Worm (Caenorhabditis elegans): ENCODE results near the gene srh-67.

The srh-67 gene

DNA sequence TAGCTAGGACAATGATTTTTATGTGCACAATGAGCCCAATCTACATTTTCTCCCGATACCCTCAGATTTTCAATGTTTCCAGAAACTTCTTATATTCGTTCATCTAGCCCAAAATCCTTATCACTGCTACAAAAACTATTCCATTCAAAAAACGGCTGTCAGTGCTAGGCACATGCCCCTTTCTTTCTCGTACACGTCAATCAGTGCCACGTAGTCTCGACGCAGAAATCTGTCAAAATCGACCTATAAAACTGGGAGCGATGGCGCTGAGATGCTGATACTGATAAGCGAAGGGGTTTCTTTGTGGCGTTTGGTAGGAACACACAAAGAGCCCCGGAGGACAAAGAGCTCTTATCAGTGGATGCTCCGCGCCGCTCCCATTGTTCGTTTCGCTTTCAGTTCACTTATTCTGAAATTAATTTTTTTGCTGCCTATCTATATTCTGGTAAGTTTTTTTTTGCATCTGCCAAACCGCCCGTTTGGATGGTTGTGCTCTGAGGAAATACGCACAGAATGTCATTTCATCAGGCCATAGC is 10.1 kb downstream of the srh-67 start, which contains the start of gene srh-70:
Gene srh-70 (minus strand): TSS at position 51 of the 536 bp plus-strand sequence.
- TF ChIP-seq nhr-6 (tag; optimal IDR thresholded peaks at IDR 0.05) (no peak), fos-1 (tag; optimal IDR thresholded peaks at IDR 0.05) (peak; percentile 78), crh-2 (tag; optimal IDR thresholded peaks at IDR 0.05) (peak; percentile 55), sma-9 (GFP tag; optimal IDR thresholded peaks at IDR 0.05) (peak; percentile 33), sma-9 (tag; optimal IDR thresholded peaks at IDR 0.05) (no peak)

DNA sequence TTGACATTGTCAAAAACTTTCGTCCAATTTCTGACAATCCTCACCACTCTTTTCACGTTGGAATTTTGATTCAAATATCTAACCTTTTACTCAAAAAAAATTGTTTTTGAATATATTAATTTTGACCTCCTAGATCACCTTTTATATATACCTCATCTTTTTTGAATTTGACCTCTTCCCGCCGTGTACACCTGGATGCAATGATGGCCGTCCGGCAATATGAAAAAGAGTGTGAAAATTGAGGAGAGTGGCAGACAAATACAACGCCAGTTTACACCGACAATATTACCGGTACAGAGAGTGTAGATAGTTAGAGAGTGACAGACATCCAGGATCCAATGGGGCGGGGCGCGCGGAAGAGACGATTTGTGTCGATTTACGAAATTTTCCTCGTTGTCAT is 10.9 kb downstream of the srh-67 start, which contains the start of gene ceh-99:
Gene ceh-99 (plus strand): TSS at position 366 of the 400 bp plus-strand sequence.
- TF ChIP-seq nhr-11 (tag; optimal IDR thresholded peaks at IDR 0.05) = no peak
- TF ChIP-seq nhr-23 (tag; optimal IDR thresholded peaks at IDR 0.05) = no peak
- TF ChIP-seq ZK546.5 (tag; optimal IDR thresholded peaks at IDR 0.05) = no peak
- TF ChIP-seq lin-13 (GFP tag; optimal IDR thresholded peaks at IDR 0.05) = no peak
- TF ChIP-seq snpc-4 (tag; optimal IDR thresholded peaks at IDR 0.05) = no peak
- no peak for TF ChIP-seq crh-2 (tag; optimal IDR thresholded peaks at IDR 0.05)

DNA sequence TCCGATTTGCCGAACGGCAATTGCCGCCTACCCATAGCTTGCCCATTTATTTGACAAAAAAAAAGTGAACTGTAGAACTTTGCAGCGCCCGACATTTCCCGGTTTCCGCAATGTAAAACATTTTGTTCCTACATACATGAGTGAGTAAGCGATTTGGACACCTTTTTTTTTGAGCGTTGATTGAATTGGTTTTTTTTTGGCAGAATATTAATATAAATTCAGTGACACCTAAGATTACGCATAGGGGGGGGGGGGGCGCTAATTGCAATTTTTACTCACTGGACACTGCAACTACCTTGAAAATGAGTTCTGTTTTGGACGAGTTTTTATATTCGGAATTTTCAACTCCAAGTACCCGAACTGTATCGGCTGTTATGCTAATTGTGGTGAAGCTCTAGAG is 16.8 kb downstream of the srh-67 start, which contains the start of gene srx-118:
Gene srx-118 (plus strand): TSS at position 301 of the 400 bp plus-strand sequence.
- TF ChIP-seq R02D3.7 (tag; optimal IDR thresholded peaks at IDR 0.05) (no peak), peb-1 (tag; optimal IDR thresholded peaks at IDR 0.05) (no peak), nhr-25 (tag; optimal IDR thresholded peaks at IDR 0.05) (no peak), nhr-77 (tag; optimal IDR thresholded peaks at IDR 0.05) (no peak), unc-55 (GFP tag; optimal IDR thresholded peaks at IDR 0.05) (no peak), aly-2 (tag; optimal IDR thresholded peaks at IDR 0.05) (no peak), snpc-4 (tag; optimal IDR thresholded peaks at IDR 0.05) (no peak), elt-1 (tag; optimal IDR thresholded peaks at IDR 0.05) (no peak), nhr-23 (tag; optimal IDR thresholded peaks at IDR 0.05) (no peak), ZK546.5 (tag; optimal IDR thresholded peaks at IDR 0.05) (no peak), nhr-11 (tag; optimal IDR thresholded peaks at IDR 0.05) (no peak), nhr-129 (tag; optimal IDR thresholded peaks at IDR 0.05) (no peak), mbf-1 (tag; optimal IDR thresholded peaks at IDR 0.05) (no peak), lin-11 (tag; optimal IDR thresholded peaks at IDR 0.05) (no peak), elt-3 (tag; optimal IDR thresholded peaks at IDR 0.05) (no peak), unc-62 (GFP tag; optimal IDR thresholded peaks at IDR 0.05) (no peak)

DNA sequence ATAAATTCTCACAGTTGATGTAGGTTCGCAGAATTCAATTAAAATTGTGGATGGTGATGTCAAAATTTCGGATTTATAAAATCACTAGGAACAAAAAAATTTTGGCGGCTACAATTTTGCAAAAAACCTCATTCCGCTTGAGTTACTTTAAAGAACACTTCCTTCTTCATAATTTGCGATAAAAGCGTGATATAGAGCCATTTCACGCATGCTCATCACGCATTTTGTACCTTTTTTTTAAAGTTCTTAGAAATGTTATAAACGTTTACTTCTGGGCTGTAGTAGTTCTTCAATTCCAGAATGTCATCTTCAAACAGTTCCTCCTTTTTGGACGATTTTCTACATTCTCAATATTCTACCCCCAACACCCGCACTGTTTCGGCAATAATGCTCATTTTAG is 19.2 kb downstream of the srh-67 start, which contains the start of gene srx-119:
Gene srx-119 (plus strand): TSS at position 301 of the 400 bp plus-strand sequence.
- TF ChIP-seq snpc-4 (tag; optimal IDR thresholded peaks at IDR 0.05) (no peak), dmd-4 (tag; optimal IDR thresholded peaks at IDR 0.05) (no peak), nhr-6 (tag; optimal IDR thresholded peaks at IDR 0.05) (no peak), R02D3.7 (tag; optimal IDR thresholded peaks at IDR 0.05) (no peak), mbf-1 (tag; optimal IDR thresholded peaks at IDR 0.05) (no peak), F13H6.1 (tag; optimal IDR thresholded peaks at IDR 0.05) (no peak), unc-39 (tag; optimal IDR thresholded peaks at IDR 0.05) (no peak), mab-5 (tag; optimal IDR thresholded peaks at IDR 0.05) (no peak), sma-9 (GFP tag; optimal IDR thresholded peaks at IDR 0.05) (no peak), sma-9 (tag; optimal IDR thresholded peaks at IDR 0.05) (no peak), nhr-10 (tag; optimal IDR thresholded peaks at IDR 0.05) (no peak), lsy-2 (tag; optimal IDR thresholded peaks at IDR 0.05) (no peak)

DNA sequence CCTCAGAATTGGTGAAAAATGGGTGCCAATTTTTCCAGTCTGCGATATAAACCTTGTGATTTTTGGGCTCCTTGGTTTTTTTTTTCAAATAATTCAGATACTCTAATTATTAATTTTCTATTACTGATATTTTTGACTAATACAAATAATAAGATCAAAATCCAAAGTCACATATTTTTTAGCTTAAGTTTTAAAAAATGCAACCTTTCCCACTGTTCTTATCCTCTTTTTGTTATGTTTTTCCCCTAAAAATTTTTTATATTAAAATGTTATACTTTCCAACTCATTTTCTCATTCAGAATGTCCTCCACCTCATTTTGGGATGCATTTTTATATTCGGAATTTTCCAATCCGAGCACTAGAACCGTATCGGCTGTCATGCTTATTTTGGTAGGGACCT is 22.2 kb downstream of the srh-67 start, which contains the start of gene srx-120:
Gene srx-120 (plus strand): TSS at position 301 of the 400 bp plus-strand sequence.
- TF ChIP-seq nhr-25 (tag; optimal IDR thresholded peaks at IDR 0.05) (no peak), unc-39 (tag; optimal IDR thresholded peaks at IDR 0.05) (no peak), blmp-1 (tag; optimal IDR thresholded peaks at IDR 0.05; ENCODE audit: insufficient read depth) (no peak), zag-1 (tag; optimal IDR thresholded peaks at IDR 0.05) (no peak)

DNA sequence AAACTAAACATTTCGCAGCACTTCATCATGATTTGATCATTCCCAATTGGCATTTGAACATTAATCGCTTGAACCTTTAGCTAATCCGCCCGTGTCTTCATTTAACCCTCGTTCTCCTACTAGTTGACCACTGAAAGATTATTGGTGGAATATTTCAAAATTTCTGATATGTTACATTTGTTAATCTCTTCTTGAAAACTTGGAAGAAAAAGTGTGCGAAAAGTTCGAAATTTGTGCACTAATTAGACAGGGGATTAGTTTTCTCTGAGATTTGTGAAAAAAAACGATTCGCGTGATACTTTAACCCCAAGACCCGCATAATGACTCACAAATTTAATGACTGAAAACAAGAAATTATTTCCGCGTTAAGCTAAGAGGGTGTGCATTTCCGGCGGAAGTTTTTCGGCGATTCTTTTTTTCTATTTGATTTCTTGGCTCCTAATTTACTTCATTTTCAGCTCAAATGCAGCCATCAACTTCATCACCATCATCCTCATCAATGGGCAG is 26.6 kb downstream of the srh-67 start, which contains the start of gene nimk-1:
Gene nimk-1 (plus strand): TSS at position 457 of the 507 bp plus-strand sequence.
- TF ChIP-seq mbf-1 (tag; optimal IDR thresholded peaks at IDR 0.05) (no peak), R02D3.7 (tag; optimal IDR thresholded peaks at IDR 0.05) (no peak), lin-39 (tag; optimal IDR thresholded peaks at IDR 0.05) (no peak)
